Fruit fly (Drosophila melanogaster): ENCODE measurements around the gene CG3213.

The CG3213 gene

dm6 chr2L:3480443-3480839 lies 39.0 kb downstream of the CG3213 start:
- TF ChIP-seq CG2116 (GFP tag; optimal IDR thresholded peaks at IDR 0.05) (no peak), CG10979 (tag; optimal IDR thresholded peaks at IDR 0.05) (peak; percentile 14), CG17361 (GFP tag; IDR thresholded peaks at IDR 0.05) (no peak), bsh (GFP tag; optimal IDR thresholded peaks at IDR 0.05) (no peak), CG4424 (GFP tag; optimal IDR thresholded peaks at IDR 0.05) (peak; percentile 1), Vsx1 (GFP tag; optimal IDR thresholded peaks at IDR 0.05) (peak; percentile 20), Ada2b (GFP tag; IDR thresholded peaks at IDR 0.05) (no peak), CG12769 (tag; optimal IDR thresholded peaks at IDR 0.05) (no peak), CG14441 (GFP tag; IDR thresholded peaks at IDR 0.05) (no peak), CG1603 (tag; optimal IDR thresholded peaks at IDR 0.05) (peak; percentile 2), gem (tag; optimal IDR thresholded peaks at IDR 0.05) (peak; percentile 19), CG8388 (GFP tag; optimal IDR thresholded peaks at IDR 0.05) (no peak), dysf (GFP tag; IDR thresholded peaks at IDR 0.05) (no peak), abd-A (tag; optimal IDR thresholded peaks at IDR 0.05) (no peak), CG30020 (tag; optimal IDR thresholded peaks at IDR 0.05) (no peak), Doc3 (GFP tag; IDR thresholded peaks at IDR 0.05; ENCODE audit: partially characterized antibody) (no peak), sens (GFP tag) (no peak), ato (GFP tag; IDR thresholded peaks at IDR 0.05; ENCODE audit: partially characterized antibody) (no peak), sima (GFP tag; optimal IDR thresholded peaks at IDR 0.05) (no peak), CG14710 (tag; optimal IDR thresholded peaks at IDR 0.05) (peak; percentile 19), zen (tag; optimal IDR thresholded peaks at IDR 0.05) (peak; percentile 18), fu2 (GFP tag; optimal IDR thresholded peaks at IDR 0.05) (no peak), vvl (GFP tag; IDR thresholded peaks at IDR 0.05) (0 out of 2 replicates have a peak, but pooled peaks have one; percentile 11), CG2202 (tag; optimal IDR thresholded peaks at IDR 0.05) (peak; percentile 12), CG17829 (tag; optimal IDR thresholded peaks at IDR 0.05) (peak; percentile 1), CG1832 (GFP tag; optimal IDR thresholded peaks at IDR 0.05) (no peak), seq (GFP tag; IDR thresholded peaks at IDR 0.05) (no peak), chinmo (GFP tag; IDR thresholded peaks at IDR 0.05; ENCODE audit: partially characterized antibody) (peak; percentile 14; the same call in 1 of the 4 replicates), CG15514 (GFP tag; optimal IDR thresholded peaks at IDR 0.05) (no peak), CG2199 (GFP tag; IDR thresholded peaks at IDR 0.05) (no peak), eve (GFP tag; optimal IDR thresholded peaks at IDR 0.05) (peak in 1 of 2 experiments; percentile 22), CG10267 (tag; optimal IDR thresholded peaks at IDR 0.05) (peak; percentile 82), CG9817 (tag; optimal IDR thresholded peaks at IDR 0.05) (no peak), CG6254 (GFP tag; optimal IDR thresholded peaks at IDR 0.05) (no peak), amos (GFP tag; IDR thresholded peaks at IDR 0.05; ENCODE audit: partially characterized antibody) (no peak), Mes4 (GFP tag; optimal IDR thresholded peaks at IDR 0.05) (no peak), sr (GFP tag; IDR thresholded peaks at IDR 0.05) (no peak), CTCF (GFP tag; optimal IDR thresholded peaks at IDR 0.05) (peak; percentile 96), Bdp1 (GFP tag; optimal IDR thresholded peaks at IDR 0.05) (no peak), CG4404 (GFP tag; IDR thresholded peaks at IDR 0.05) (no peak), dmrt11E (tag; optimal IDR thresholded peaks at IDR 0.05) (no peak), stwl (tag; optimal IDR thresholded peaks at IDR 0.05) (peak; percentile 49), Elba2 (GFP tag; optimal IDR thresholded peaks at IDR 0.05) (no peak), trem (tag; optimal IDR thresholded peaks at IDR 0.05) (peak; percentile 35), Lhr (GFP tag; optimal IDR thresholded peaks at IDR 0.05) (no peak), cg (GFP tag; optimal IDR thresholded peaks at IDR 0.05) (peak; percentile 67), CG8089 (GFP tag; optimal IDR thresholded peaks at IDR 0.05) (no peak), CG1233 (GFP tag; optimal IDR thresholded peaks at IDR 0.05) (peak; percentile 8), CkIIα-i1 (GFP tag; IDR thresholded peaks at IDR 0.05) (no peak), CG4360 (GFP tag; IDR thresholded peaks at IDR 0.05) (no peak), Dp (GFP tag; optimal IDR thresholded peaks at IDR 0.05) (peak; percentile 49)

Data from whole organism, embryonic.